Worm (Caenorhabditis elegans) whole organism, young adult: ENCODE data around the gene T26A5.2.

Experiments used
- B0019.2 ChIP-seq: fragments of 200-800 bp; sonication (Bioruptor generic); conservative IDR thresholded peaks from 2 replicates; pipeline ENCODE4 v1.3.6; 2022; ENCODE audit warnings: missing genetic modification reagents, missing genetic modification characterization, missing compliant biosample characterization
- B0261.1 ChIP-seq: sonication (generic microtip); optimal IDR thresholded peaks from 2 replicates; lab custom pipeline; 2016; ENCODE audit warnings: mild to moderate bottlenecking, missing genetic modification characterization, moderate library complexity, missing compliant biosample characterization
- B0336.3 ChIP-seq: fragments of 200-800 bp; sonication (Bioruptor generic); IDR thresholded peaks from 2 replicates; pipeline ENCODE4 v1.3.6; 2022; ENCODE audit warnings: missing genetic modification characterization, missing compliant biosample characterization
- D2030.7 ChIP-seq: fragments of 200-800 bp; sonication (Bioruptor generic); IDR thresholded peaks from 2 replicates; pipeline ENCODE4 v1.3.6; 2022; ENCODE audit warnings: missing genetic modification reagents, missing genetic modification characterization, missing compliant biosample characterization
- F10E7.11 ChIP-seq: sonication (generic microtip); optimal IDR thresholded peaks from 2 replicates; lab custom pipeline; 2017; ENCODE audit warnings: mild to moderate bottlenecking, missing genetic modification characterization, moderate library complexity, missing compliant biosample characterization
- F22D6.2 ChIP-seq: sonication (generic microtip); optimal IDR thresholded peaks from 2 replicates; lab custom pipeline; 2016; ENCODE audit warnings: mild to moderate bottlenecking, missing genetic modification characterization, missing compliant biosample characterization
- F23B12.7 ChIP-seq: sonication (generic microtip); optimal IDR thresholded peaks from 2 replicates; lab custom pipeline; 2017; ENCODE audit warnings: missing genetic modification characterization, mild to moderate bottlenecking, missing compliant biosample characterization, antibody characterized with exemption, moderate library complexity; ENCODE audit not compliant: insufficient read depth
- F39B2.1 ChIP-seq: fragments of 200-800 bp; sonication (Bioruptor generic); IDR thresholded peaks from 2 replicates; pipeline ENCODE4 v1.3.6; 2022; ENCODE audit warnings: missing genetic modification reagents, missing genetic modification characterization, missing compliant biosample characterization
- F49E8.2 ChIP-seq: sonication (generic microtip); optimal IDR thresholded peaks from 3 replicates; lab custom pipeline; 2017; ENCODE audit warnings: missing genetic modification characterization, mild to moderate bottlenecking, missing compliant biosample characterization, antibody characterized with exemption, moderate library complexity; ENCODE audit not compliant: insufficient read depth
- T07F8.4 ChIP-seq: sonication (generic microtip); optimal IDR thresholded peaks from 2 replicates; lab custom pipeline; 2016; ENCODE audit warnings: mild to moderate bottlenecking, missing genetic modification characterization, moderate library complexity, missing compliant biosample characterization
- T26A5.8 ChIP-seq: sonication (generic microtip); optimal IDR thresholded peaks from 2 replicates; lab custom pipeline; 2016; ENCODE audit warnings: missing genetic modification characterization, missing compliant biosample characterization
- Y53G8AR.9 ChIP-seq: fragments of 200-800 bp; sonication (Bioruptor generic); conservative IDR thresholded peaks from 2 replicates; pipeline ENCODE4 v1.3.6; 2022; ENCODE audit warnings: missing genetic modification reagents, missing genetic modification characterization, missing compliant biosample characterization
- Y95B8A.8 ChIP-seq: fragments of 200-800 bp; sonication (Bioruptor generic); IDR thresholded peaks from 2 replicates; pipeline ENCODE4 v1.3.6; 2022; ENCODE audit warnings: missing genetic modification reagents, missing genetic modification characterization, missing compliant biosample characterization
- aptf-2 ChIP-seq: fragments of 200-800 bp; sonication (Bioruptor generic); conservative IDR thresholded peaks from 2 replicates; pipeline ENCODE4 v1.3.6; 2022; ENCODE audit warnings: missing genetic modification reagents, missing genetic modification characterization, missing compliant biosample characterization
- aptf-3 ChIP-seq: fragments of 200-800 bp; sonication (Bioruptor generic); IDR thresholded peaks from 2 replicates; pipeline ENCODE4 v1.3.6; 2022; ENCODE audit warnings: missing genetic modification characterization, missing compliant biosample characterization
- atf-7 ChIP-seq: sonication (generic microtip); optimal IDR thresholded peaks from 2 replicates; lab custom pipeline; 2017; ENCODE audit warnings: mild to moderate bottlenecking, missing genetic modification characterization, missing compliant biosample characterization
- bed-1 ChIP-seq: fragments of 200-800 bp; sonication (Bioruptor generic); IDR thresholded peaks from 2 replicates; pipeline ENCODE4 v1.3.6; 2022; ENCODE audit warnings: missing genetic modification reagents, missing genetic modification characterization, missing compliant biosample characterization
- cebp-2 ChIP-seq: fragments of 200-800 bp; sonication (Bioruptor generic); IDR thresholded peaks from 2 replicates; pipeline ENCODE4 v1.3.6; 2022; ENCODE audit warnings: missing genetic modification characterization, missing compliant biosample characterization
- ceh-27 ChIP-seq: fragments of 200-800 bp; sonication (Bioruptor generic); optimal IDR thresholded peaks from 2 replicates; lab custom pipeline; 2018; ENCODE audit warnings: mild to moderate bottlenecking, missing genetic modification characterization, moderate library complexity, missing compliant biosample characterization
- ceh-58 ChIP-seq: fragments of 200-800 bp; sonication (Bioruptor generic); IDR thresholded peaks from 2 replicates; pipeline ENCODE4 v1.3.6; 2022; ENCODE audit warnings: missing genetic modification characterization, missing compliant biosample characterization
- ceh-91 ChIP-seq: fragments of 200-800 bp; sonication (Bioruptor generic); IDR thresholded peaks from 2 replicates; pipeline ENCODE4 v1.3.6; 2022; ENCODE audit warnings: missing genetic modification reagents, missing genetic modification characterization, missing compliant biosample characterization
- dpl-1 ChIP-seq: fragments of 150-350 bp; optimal IDR thresholded peaks from 2 replicates; lab custom pipeline; 2014; ENCODE audit warnings: missing biosample characterization, missing genetic modification reagents, missing genetic modification characterization
- egl-44 ChIP-seq: fragments of 200-800 bp; sonication (Bioruptor generic); IDR thresholded peaks from 2 replicates; pipeline ENCODE4 v1.3.6; 2022; ENCODE audit warnings: missing genetic modification reagents, missing genetic modification characterization, missing compliant biosample characterization
- hlh-12 ChIP-seq: sonication (generic microtip); optimal IDR thresholded peaks from 2 replicates; lab custom pipeline; 2016; ENCODE audit warnings: missing genetic modification characterization, missing compliant biosample characterization
- hmg-20 ChIP-seq: fragments of 200-800 bp; sonication (Bioruptor generic); IDR thresholded peaks from 2 replicates; pipeline ENCODE4 v1.3.6; 2022; ENCODE audit warnings: missing genetic modification reagents, missing genetic modification characterization, missing compliant biosample characterization
- let-526 ChIP-seq: fragments of 200-800 bp; sonication (Bioruptor generic); IDR thresholded peaks from 2 replicates; pipeline ENCODE4 v1.3.6; 2022; ENCODE audit warnings: missing genetic modification reagents, missing genetic modification characterization, missing compliant biosample characterization
- lir-1 ChIP-seq: fragments of 200-800 bp; sonication (Bioruptor generic); conservative IDR thresholded peaks from 2 replicates; pipeline ENCODE4 v1.3.6; 2022; ENCODE audit warnings: missing genetic modification reagents, missing genetic modification characterization, missing compliant biosample characterization
- madf-8 ChIP-seq: fragments of 200-800 bp; sonication (Bioruptor generic); conservative IDR thresholded peaks from 2 replicates; pipeline ENCODE4 v1.3.6; 2022; ENCODE audit warnings: missing genetic modification reagents, missing genetic modification characterization, missing compliant biosample characterization
- mcd-1 ChIP-seq: fragments of 200-800 bp; sonication (Bioruptor generic); IDR thresholded peaks from 2 replicates; pipeline ENCODE4 v1.3.6; 2022; ENCODE audit warnings: missing genetic modification reagents, missing genetic modification characterization, missing compliant biosample characterization
- mes-4 ChIP-seq: sonication (generic microtip); optimal IDR thresholded peaks from 2 replicates; lab custom pipeline; 2016; ENCODE audit warnings: missing genotype, missing genetic modification characterization, missing compliant biosample characterization
- nhr-179 ChIP-seq: sonication (generic microtip); optimal IDR thresholded peaks from 2 replicates; lab custom pipeline; 2016; ENCODE audit warnings: mild to moderate bottlenecking, missing genetic modification characterization, missing compliant biosample characterization
- nhr-90 ChIP-seq: sonication (generic microtip); optimal IDR thresholded peaks from 2 replicates; lab custom pipeline; 2016; ENCODE audit warnings: missing genotype, mild to moderate bottlenecking, missing genetic modification characterization, missing compliant biosample characterization
- rcor-1 ChIP-seq: fragments of 200-800 bp; sonication (Bioruptor generic); IDR thresholded peaks from 2 replicates; pipeline ENCODE4 v1.3.6; 2022; ENCODE audit warnings: missing genetic modification reagents, missing genetic modification characterization, missing compliant biosample characterization
- rec-8 ChIP-seq, 2 experiments: sonication (generic microtip); optimal IDR thresholded peaks; 2 replicates each; lab custom pipeline; 2016; ENCODE audit warnings: mild to moderate bottlenecking in 2 of 2, missing genetic modification characterization in 2 of 2, missing genetic modification reagents in 2 of 2, missing genotype in 2 of 2, missing biosample characterization in 1 of 2, missing compliant biosample characterization in 1 of 2, moderate library complexity in 1 of 2
- rpc-1 ChIP-seq, 2 experiments: fragments of 150-350 bp in 1 of 2; sonication (generic microtip) in 1 of 2; optimal IDR thresholded peaks; 2 replicates each; lab custom pipeline; 2014 to 2018; ENCODE audit warnings: missing biosample characterization in 1 of 2, missing genetic modification characterization in 1 of 2, missing genetic modification reagents in 1 of 2, missing genotype in 1 of 2
- sdz-38 ChIP-seq: sonication (generic microtip); optimal IDR thresholded peaks from 2 replicates; lab custom pipeline; 2016; ENCODE audit warnings: missing genotype, missing genetic modification characterization, missing compliant biosample characterization
- snpc-3.4 ChIP-seq: sonication (generic microtip); optimal IDR thresholded peaks from 2 replicates; lab custom pipeline; 2017; ENCODE audit warnings: missing genetic modification characterization, mild to moderate bottlenecking, missing compliant biosample characterization, antibody characterized with exemption, moderate library complexity, missing genotype, missing genetic modification reagents
- somi-1 ChIP-seq: fragments of 200-800 bp; sonication (Bioruptor generic); optimal IDR thresholded peaks from 2 replicates; lab custom pipeline; 2018; ENCODE audit warnings: mild to moderate bottlenecking, missing genetic modification characterization, missing compliant biosample characterization
- ztf-18 ChIP-seq: sonication (generic microtip); optimal IDR thresholded peaks from 2 replicates; lab custom pipeline; 2016; ENCODE audit warnings: missing genotype, mild to moderate bottlenecking, missing genetic modification characterization, missing compliant biosample characterization
- ztf-25 ChIP-seq: fragments of 200-800 bp; sonication (Bioruptor generic); IDR thresholded peaks from 2 replicates; pipeline ENCODE4 v1.3.6; 2022; ENCODE audit warnings: missing genetic modification reagents, missing genetic modification characterization, missing compliant biosample characterization
- ztf-26 ChIP-seq: sonication (generic microtip); optimal IDR thresholded peaks from 2 replicates; lab custom pipeline; 2017; ENCODE audit warnings: missing genetic modification characterization, missing compliant biosample characterization
- ztf-28 ChIP-seq: fragments of 200-800 bp; sonication (Bioruptor generic); IDR thresholded peaks from 2 replicates; pipeline ENCODE4 v1.3.6; 2022; ENCODE audit warnings: missing genetic modification reagents, missing genetic modification characterization, missing compliant biosample characterization
- ztf-6 ChIP-seq: fragments of 200-800 bp; sonication (Bioruptor generic); IDR thresholded peaks from 2 replicates; pipeline ENCODE4 v1.3.6; 2022; ENCODE audit warnings: missing genetic modification reagents, missing genetic modification characterization, missing compliant biosample characterization

Gene T26A5.2

ce11 chrIII:6462610-6463009 lies 4.5 kb upstream of the T26A5.2 start, which contains the start of gene T26A5.8 (continued):
- TF ChIP-seq ceh-58 (no peak), aptf-3 (GFP tag; lab: Robert Waterston, UW) (no peak), ztf-25 (GFP tag; lab: Robert Waterston, UW) (no peak), nhr-179 (tag; lab: Kevin White, UChicago) (no peak), Y53G8AR.9 (GFP tag; lab: Robert Waterston, UW) (peak; percentile 77), hlh-12 (tag; lab: Kevin White, UChicago) (no peak), snpc-3.4 (peak; percentile 73), rcor-1 (no peak)
- TF ChIP-seq, all 124 proteins: peak for 43

ce11 chrIII:6463679-6464078 lies 3.4 kb upstream of the T26A5.2 start, which contains the start of gene dlc-1:
Gene dlc-1 (minus strand): TSS chrIII:6463779.
- TF ChIP-seq ztf-6: no peak
- TF ChIP-seq Y53G8AR.9 (GFP tag; lab: Robert Waterston, UW): 0 out of 2 replicates have a peak, but pooled peaks have one; percentile 15
- no peak for TF ChIP-seq nhr-90
- TF ChIP-seq, all 124 proteins: peak for 1

- TF ChIP-seq egl-44 (GFP tag; lab: Robert Waterston, UW) (peak; percentile 69; the same call in 1 of the 2 replicates), atf-7 (peak; percentile 91), B0336.3 (GFP tag; lab: Robert Waterston, UW) (peak; percentile 98), hmg-20 (GFP tag; lab: Robert Waterston, UW) (no peak), ztf-6 (no peak), bed-1 (GFP tag; lab: Robert Waterston, UW) (no peak), F23B12.7 (no peak), ceh-91 (GFP tag; lab: Robert Waterston, UW) (peak; percentile 71), ztf-28 (GFP tag; lab: Robert Waterston, UW) (0 out of 2 replicates have a peak, but pooled peaks have one; percentile 66), Y95B8A.8 (peak; percentile 94), rpc-1 (optimal IDR thresholded peaks at IDR 0.05; lab: Kevin White, UChicago) (no peak), rpc-1 (tag; optimal IDR thresholded peaks at IDR 0.05; lab: Kevin White, UChicago) (no peak), F49E8.2 (tag; lab: Kevin White, UChicago) (no peak), F22D6.2 (tag; lab: Kevin White, UChicago) (peak; percentile 49), lir-1 (GFP tag; lab: Robert Waterston, UW) (peak; percentile 74), ceh-58 (0 out of 2 replicates have a peak, but pooled peaks have one; percentile 16), let-526 (GFP tag; lab: Robert Waterston, UW) (peak; percentile 84), Y53G8AR.9 (GFP tag; lab: Robert Waterston, UW) (peak; percentile 88), dpl-1 (GFP tag; lab: Kevin White, UChicago) (peak; percentile 61), F39B2.1 (GFP tag; lab: Robert Waterston, UW) (no peak), F10E7.11 (tag; lab: Kevin White, UChicago) (no peak), snpc-3.4 (no peak), ztf-18 (tag; lab: Kevin White, UChicago) (peak; percentile 78), ztf-26 (tag; lab: Kevin White, UChicago) (peak; percentile 90), aptf-3 (GFP tag; lab: Robert Waterston, UW) (peak; percentile 70; the same call in 1 of the 2 replicates), ceh-27 (peak; percentile 90), B0019.2 (GFP tag; lab: Robert Waterston, UW) (0 out of 2 replicates have a peak, but pooled peaks have one; percentile 17), hlh-12 (tag; lab: Kevin White, UChicago) (no peak), mes-4 (tag; lab: Kevin White, UChicago) (no peak), T26A5.8 (tag; lab: Kevin White, UChicago) (peak; percentile 82), sdz-38 (tag; lab: Kevin White, UChicago) (no peak), cebp-2 (GFP tag; lab: Robert Waterston, UW) (0 out of 2 replicates have a peak, but pooled peaks have one; percentile 78), T07F8.4 (tag; lab: Kevin White, UChicago) (peak; percentile 19), aptf-2 (no peak), B0261.1 (peak; percentile 14), mcd-1 (GFP tag; lab: Robert Waterston, UW) (peak; percentile 89), somi-1 (peak; percentile 77), D2030.7 (GFP tag; lab: Robert Waterston, UW) (peak; percentile 74), nhr-90 (peak; percentile 67), rec-8 (tag; optimal IDR thresholded peaks at IDR 0.05; lab: Kevin White, UChicago) (no peak), madf-8 (peak; percentile 73)
Observed at ce11 chrIII:6464113-6464571, 3.0 kb upstream of the T26A5.2 start.
